Fruit fly (Drosophila melanogaster): ENCODE data around the gene CG6026.

Gene CG6026

dm6 chr3R:19017318-19018043 lies 15.9 kb upstream of the CG6026 start (continued):
- TF ChIP-seq gsb (GFP tag; IDR thresholded peaks at IDR 0.05) (no peak), lmd (GFP tag; IDR thresholded peaks at IDR 0.05) (no peak), tap (tag; optimal IDR thresholded peaks at IDR 0.05) (no peak), vfl (GFP tag; optimal IDR thresholded peaks at IDR 0.05) (no peak), NfI (GFP tag; optimal IDR thresholded peaks at IDR 0.05) (no peak), Meics (GFP tag; optimal IDR thresholded peaks at IDR 0.05) (no peak), CG11093 (GFP tag; IDR thresholded peaks at IDR 0.05) (no peak), Fer2 (tag; optimal IDR thresholded peaks at IDR 0.05) (no peak), disco-r (GFP tag; optimal IDR thresholded peaks at IDR 0.05) (no peak), Scr (GFP tag; IDR thresholded peaks at IDR 0.05; ENCODE audit: partially characterized antibody) (no peak), grn (GFP tag; optimal IDR thresholded peaks at IDR 0.05) (no peak), CG7745 (tag; optimal IDR thresholded peaks at IDR 0.05) (no peak), Stat92E (GFP tag; optimal IDR thresholded peaks at IDR 0.05) (no peak), sna (GFP tag; IDR thresholded peaks at IDR 0.05; ENCODE audit: partially characterized antibody) (no peak), pfk (GFP tag; optimal IDR thresholded peaks at IDR 0.05) (no peak), nau (GFP tag; optimal IDR thresholded peaks at IDR 0.05) (no peak), Aef1 (GFP tag; IDR thresholded peaks at IDR 0.05) (no peak), Sox100B (GFP tag; optimal IDR thresholded peaks at IDR 0.05) (no peak), Max (GFP tag; optimal IDR thresholded peaks at IDR 0.05) (no peak), CG13424 (tag; optimal IDR thresholded peaks at IDR 0.05) (no peak), ato (GFP tag; IDR thresholded peaks at IDR 0.05; ENCODE audit: partially characterized antibody) (no peak), CG1602 (GFP tag; optimal IDR thresholded peaks at IDR 0.05) (no peak), CG14014 (GFP tag; IDR thresholded peaks at IDR 0.05) (no peak), yki (optimal IDR thresholded peaks at IDR 0.05) (no peak), maf-S (GFP tag; optimal IDR thresholded peaks at IDR 0.05) (no peak), ap (GFP tag; IDR thresholded peaks at IDR 0.05) (no peak), Dip2 (GFP tag; IDR thresholded peaks at IDR 0.05) (no peak), CG8765 (GFP tag; IDR thresholded peaks at IDR 0.05) (no peak), Gsc (GFP tag; IDR thresholded peaks at IDR 0.05) (no peak), HLH3B (GFP tag; IDR thresholded peaks at IDR 0.05) (no peak), mirr (GFP tag; optimal IDR thresholded peaks at IDR 0.05) (no peak), tx (GFP tag; optimal IDR thresholded peaks at IDR 0.05) (no peak), Lim3 (GFP tag; IDR thresholded peaks at IDR 0.05) (no peak), hth (optimal IDR thresholded peaks at IDR 0.05) (no peak), fu2 (GFP tag; optimal IDR thresholded peaks at IDR 0.05) (no peak), CG3281 (GFP tag; optimal IDR thresholded peaks at IDR 0.05) (no peak), CrebB (tag; optimal IDR thresholded peaks at IDR 0.05) (no peak), ro (GFP tag; IDR thresholded peaks at IDR 0.05) (no peak), Sry-β (GFP tag; optimal IDR thresholded peaks at IDR 0.05) (no peak), Drgx (GFP tag; IDR thresholded peaks at IDR 0.05) (no peak), aop (GFP tag; IDR thresholded peaks at IDR 0.05) (no peak), Nf-YC (tag; optimal IDR thresholded peaks at IDR 0.05) (peak; percentile 44), Elba2 (GFP tag; optimal IDR thresholded peaks at IDR 0.05) (no peak), CG9609 (GFP tag; optimal IDR thresholded peaks at IDR 0.05) (no peak), eve (GFP tag; optimal IDR thresholded peaks at IDR 0.05) (no peak), amos (GFP tag; IDR thresholded peaks at IDR 0.05; ENCODE audit: partially characterized antibody) (no peak), Sin3A (optimal IDR thresholded peaks at IDR 0.05) (no peak), CG34376 (GFP tag; optimal IDR thresholded peaks at IDR 0.05) (no peak), B-H2 (GFP tag; optimal IDR thresholded peaks at IDR 0.05) (no peak), Dek (tag; optimal IDR thresholded peaks at IDR 0.05) (no peak), slbo (GFP tag; IDR thresholded peaks at IDR 0.05) (no peak), gem (tag; optimal IDR thresholded peaks at IDR 0.05) (no peak)
